Worm (Caenorhabditis elegans) whole organism, young adult: Measurements from ENCODE around the gene C30G12.1.
A peak's percentile ranks its signal among the peaks of the same experiment; 100 is the strongest.

ENCODE experiments used
- C06A6.2 ChIP-seq: fragments of 200-800 bp; sonication (Bioruptor generic); conservative IDR thresholded peaks from 2 replicates; pipeline ENCODE4 v1.3.6; 2022; ENCODE audit warnings: missing genetic modification characterization, missing compliant biosample characterization
- F22D6.2 ChIP-seq: sonication (generic microtip); optimal IDR thresholded peaks from 2 replicates; lab custom pipeline; 2016; ENCODE audit warnings: mild to moderate bottlenecking, missing genetic modification characterization, missing compliant biosample characterization
- F49E8.2 ChIP-seq: sonication (generic microtip); optimal IDR thresholded peaks from 3 replicates; lab custom pipeline; 2017; ENCODE audit warnings: missing genetic modification characterization, mild to moderate bottlenecking, missing compliant biosample characterization, antibody characterized with exemption, moderate library complexity; ENCODE audit not compliant: insufficient read depth
- F55B11.4 ChIP-seq: sonication (generic microtip); optimal IDR thresholded peaks from 2 replicates; lab custom pipeline; 2016; ENCODE audit warnings: missing compliant biosample characterization, missing genetic modification characterization, borderline replicate concordance; ENCODE audit not compliant: insufficient read depth
- F57A8.1 ChIP-seq: fragments of 200-800 bp; sonication (Bioruptor generic); optimal IDR thresholded peaks from 2 replicates; lab custom pipeline; 2018; ENCODE audit warnings: mild to moderate bottlenecking, missing genetic modification characterization, moderate library complexity, missing compliant biosample characterization
- F57C9.4 ChIP-seq: sonication (generic microtip); optimal IDR thresholded peaks from 2 replicates; lab custom pipeline; 2017; ENCODE audit warnings: mild to moderate bottlenecking, missing genetic modification characterization, missing compliant biosample characterization
- K12H6.12 ChIP-seq: fragments of 200-800 bp; sonication (Bioruptor generic); optimal IDR thresholded peaks from 2 replicates; lab custom pipeline; 2018; ENCODE audit warnings: mild to moderate bottlenecking, missing genetic modification characterization, missing compliant biosample characterization
- Y53G8AR.9 ChIP-seq: fragments of 200-800 bp; sonication (Bioruptor generic); conservative IDR thresholded peaks from 2 replicates; pipeline ENCODE4 v1.3.6; 2022; ENCODE audit warnings: missing genetic modification reagents, missing genetic modification characterization, missing compliant biosample characterization
- Y67H2A.10 ChIP-seq: fragments of 200-800 bp; sonication (Bioruptor generic); conservative IDR thresholded peaks from 2 replicates; pipeline ENCODE4 v1.3.6; 2022; ENCODE audit warnings: missing genetic modification reagents, missing genetic modification characterization, missing compliant biosample characterization
- atf-7 ChIP-seq: sonication (generic microtip); optimal IDR thresholded peaks from 2 replicates; lab custom pipeline; 2017; ENCODE audit warnings: mild to moderate bottlenecking, missing genetic modification characterization, missing compliant biosample characterization
- attf-5 ChIP-seq: fragments of 200-800 bp; sonication (Bioruptor generic); optimal IDR thresholded peaks from 2 replicates; lab custom pipeline; 2018; ENCODE audit warnings: mild to moderate bottlenecking, missing genetic modification characterization, missing compliant biosample characterization
- ccch-3 ChIP-seq: fragments of 200-800 bp; sonication (Bioruptor generic); optimal IDR thresholded peaks from 2 replicates; lab custom pipeline; 2018; ENCODE audit warnings: mild to moderate bottlenecking, missing genetic modification characterization, missing compliant biosample characterization
- ceh-27 ChIP-seq: fragments of 200-800 bp; sonication (Bioruptor generic); optimal IDR thresholded peaks from 2 replicates; lab custom pipeline; 2018; ENCODE audit warnings: mild to moderate bottlenecking, missing genetic modification characterization, moderate library complexity, missing compliant biosample characterization
- ceh-40 ChIP-seq: fragments of 200-800 bp; sonication (Bioruptor generic); IDR thresholded peaks from 2 replicates; pipeline ENCODE4 v1.3.6; 2022; ENCODE audit warnings: missing genetic modification characterization, missing compliant biosample characterization
- ceh-58 ChIP-seq: fragments of 200-800 bp; sonication (Bioruptor generic); IDR thresholded peaks from 2 replicates; pipeline ENCODE4 v1.3.6; 2022; ENCODE audit warnings: missing genetic modification characterization, missing compliant biosample characterization
- ceh-91 ChIP-seq: fragments of 200-800 bp; sonication (Bioruptor generic); IDR thresholded peaks from 2 replicates; pipeline ENCODE4 v1.3.6; 2022; ENCODE audit warnings: missing genetic modification reagents, missing genetic modification characterization, missing compliant biosample characterization
- die-1 ChIP-seq: sonication (generic microtip); optimal IDR thresholded peaks from 2 replicates; lab custom pipeline; 2016; ENCODE audit warnings: missing genotype, mild to moderate bottlenecking, missing genetic modification characterization, missing compliant biosample characterization
- ets-4 ChIP-seq: fragments of 200-800 bp; sonication (Bioruptor generic); optimal IDR thresholded peaks from 2 replicates; lab custom pipeline; 2018; ENCODE audit warnings: mild to moderate bottlenecking, missing genetic modification characterization, missing compliant biosample characterization
- gei-17 ChIP-seq: fragments of 200-800 bp; sonication (Bioruptor generic); optimal IDR thresholded peaks from 2 replicates; lab custom pipeline; 2018; ENCODE audit warnings: mild to moderate bottlenecking, missing genetic modification characterization, missing compliant biosample characterization
- hrde-1 ChIP-seq: sonication (generic microtip); optimal IDR thresholded peaks from 2 replicates; lab custom pipeline; 2016; ENCODE audit warnings: missing genetic modification characterization, mild to moderate bottlenecking, missing compliant biosample characterization, moderate library complexity, missing genotype, missing genetic modification reagents, borderline replicate concordance
- let-607 ChIP-seq, 2 experiments: fragments of 200-800 bp in 1 of 2; sonication (Bioruptor generic) in 1 of 2; sonication (generic microtip) in 1 of 2; optimal IDR thresholded peaks; 2 replicates each; lab custom pipeline; 2016 to 2018; ENCODE audit warnings: mild to moderate bottlenecking in 2 of 2, missing compliant biosample characterization in 2 of 2, missing genetic modification characterization in 2 of 2, moderate library complexity in 2 of 2, missing genotype in 1 of 2
- lin-40 ChIP-seq: sonication (generic microtip); optimal IDR thresholded peaks from 2 replicates; lab custom pipeline; 2016; ENCODE audit warnings: missing genetic modification characterization, mild to moderate bottlenecking, missing compliant biosample characterization, missing genotype, missing genetic modification reagents
- lin-54 ChIP-seq: fragments of 200-800 bp; sonication (Bioruptor generic); optimal IDR thresholded peaks from 2 replicates; lab custom pipeline; 2018; ENCODE audit warnings: mild to moderate bottlenecking, missing genetic modification characterization, missing compliant biosample characterization
- lsy-27 ChIP-seq: sonication (generic microtip); optimal IDR thresholded peaks from 2 replicates; lab custom pipeline; 2017; ENCODE audit warnings: missing genetic modification characterization, mild to moderate bottlenecking, missing compliant biosample characterization, antibody characterized with exemption, missing genotype, borderline replicate concordance; ENCODE audit not compliant: insufficient read depth
- nhr-80 ChIP-seq: sonication (generic microtip); optimal IDR thresholded peaks from 2 replicates; lab custom pipeline; 2016; ENCODE audit warnings: missing genetic modification characterization, missing compliant biosample characterization
- nhr-90 ChIP-seq: sonication (generic microtip); optimal IDR thresholded peaks from 2 replicates; lab custom pipeline; 2016; ENCODE audit warnings: missing genotype, mild to moderate bottlenecking, missing genetic modification characterization, missing compliant biosample characterization
- pha-4 ChIP-seq: fragments of 150-350 bp; sonication (generic microtip); optimal IDR thresholded peaks from 2 replicates; lab custom pipeline; 2014; ENCODE audit warnings: missing biosample characterization, missing genetic modification reagents, missing genetic modification characterization
- rcor-1 ChIP-seq: fragments of 200-800 bp; sonication (Bioruptor generic); IDR thresholded peaks from 2 replicates; pipeline ENCODE4 v1.3.6; 2022; ENCODE audit warnings: missing genetic modification reagents, missing genetic modification characterization, missing compliant biosample characterization
- repo-1 ChIP-seq: sonication (generic microtip); optimal IDR thresholded peaks from 2 replicates; lab custom pipeline; 2017; ENCODE audit warnings: mild to moderate bottlenecking, missing genetic modification characterization, missing compliant biosample characterization
- rpc-1 ChIP-seq, 2 experiments: fragments of 150-350 bp in 1 of 2; sonication (generic microtip) in 1 of 2; optimal IDR thresholded peaks; 2 replicates each; lab custom pipeline; 2014 to 2018; ENCODE audit warnings: missing biosample characterization in 1 of 2, missing genetic modification characterization in 1 of 2, missing genetic modification reagents in 1 of 2, missing genotype in 1 of 2
- sdz-38 ChIP-seq: sonication (generic microtip); optimal IDR thresholded peaks from 2 replicates; lab custom pipeline; 2016; ENCODE audit warnings: missing genotype, missing genetic modification characterization, missing compliant biosample characterization
- snpc-1.1 ChIP-seq: sonication (generic microtip); optimal IDR thresholded peaks from 2 replicates; lab custom pipeline; 2017; ENCODE audit warnings: missing genetic modification characterization, mild to moderate bottlenecking, missing compliant biosample characterization, antibody characterized with exemption, moderate library complexity, missing genotype, missing genetic modification reagents; ENCODE audit not compliant: insufficient read depth
- somi-1 ChIP-seq: fragments of 200-800 bp; sonication (Bioruptor generic); optimal IDR thresholded peaks from 2 replicates; lab custom pipeline; 2018; ENCODE audit warnings: mild to moderate bottlenecking, missing genetic modification characterization, missing compliant biosample characterization
- sptf-2 ChIP-seq: fragments of 200-800 bp; sonication (Bioruptor generic); optimal IDR thresholded peaks from 2 replicates; lab custom pipeline; 2018; ENCODE audit warnings: mild to moderate bottlenecking, missing genetic modification characterization, missing compliant biosample characterization
- unc-130 ChIP-seq: sonication (generic microtip); optimal IDR thresholded peaks from 2 replicates; lab custom pipeline; 2016; ENCODE audit warnings: missing genetic modification reagents, missing genetic modification characterization, missing compliant biosample characterization
- unc-62 ChIP-seq: fragments of 150-350 bp; optimal IDR thresholded peaks from 2 replicates; lab custom pipeline; 2014; ENCODE audit warnings: missing biosample characterization, missing genetic modification reagents, missing genetic modification characterization
- ztf-22 ChIP-seq: fragments of 200-800 bp; sonication (Bioruptor generic); optimal IDR thresholded peaks from 2 replicates; lab custom pipeline; 2018; ENCODE audit warnings: mild to moderate bottlenecking, missing genetic modification characterization, moderate library complexity, missing compliant biosample characterization
- ztf-26 ChIP-seq: sonication (generic microtip); optimal IDR thresholded peaks from 2 replicates; lab custom pipeline; 2017; ENCODE audit warnings: missing genetic modification characterization, missing compliant biosample characterization
- ztf-6 ChIP-seq: fragments of 200-800 bp; sonication (Bioruptor generic); IDR thresholded peaks from 2 replicates; pipeline ENCODE4 v1.3.6; 2022; ENCODE audit warnings: missing genetic modification reagents, missing genetic modification characterization, missing compliant biosample characterization

C30G12.1 gene

DNA sequence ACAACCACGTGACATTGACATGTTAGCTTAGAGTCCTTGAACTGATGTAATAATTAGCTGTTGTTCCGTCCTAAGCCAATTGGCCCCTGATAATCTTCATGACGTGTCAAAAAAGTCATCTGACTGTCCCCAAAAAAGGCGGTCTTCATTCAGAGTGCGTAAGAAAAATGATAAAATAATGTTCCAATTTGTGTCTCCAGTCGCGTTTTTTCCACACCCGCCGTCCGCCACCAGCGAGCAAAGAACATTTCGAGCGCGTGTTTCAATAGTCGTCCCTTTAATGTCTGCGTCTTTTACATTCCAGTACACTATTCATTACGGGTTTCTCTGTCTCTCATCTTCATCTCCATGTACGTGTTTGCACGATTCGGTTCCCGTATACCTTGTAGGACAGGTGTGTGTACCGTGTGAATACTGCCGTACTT lies 38.3 kb downstream of the C30G12.1 start (continued):
- TF ChIP-seq ceh-27 (GFP tag; lab: Kevin White, UChicago): no peak
- no peak for TF ChIP-seq snpc-1.1 (tag; lab: Kevin White, UChicago)
- TF ChIP-seq C06A6.2 (GFP tag; lab: Robert Waterston, UW): peak; percentile 76
- no peak for TF ChIP-seq lsy-27 (tag; lab: Kevin White, UChicago)
- no peak for TF ChIP-seq ceh-58 (GFP tag; lab: Robert Waterston, UW)
- peak; percentile 8 for TF ChIP-seq ets-4 (GFP tag; lab: Kevin White, UChicago)
- no peak for TF ChIP-seq ztf-6 (GFP tag; lab: Robert Waterston, UW)
- no peak for TF ChIP-seq sptf-2 (GFP tag; lab: Kevin White, UChicago)
- TF ChIP-seq die-1: peak; percentile 66
- TF ChIP-seq ceh-91 (GFP tag; lab: Robert Waterston, UW): no peak
- no peak for TF ChIP-seq F57A8.1
- peak; percentile 49 for TF ChIP-seq unc-62 (GFP tag; lab: Kevin White, UChicago)
- peak; percentile 74 for TF ChIP-seq K12H6.12 (tag; lab: Kevin White, UChicago)
- TF ChIP-seq F55B11.4: no peak
- TF ChIP-seq ztf-26 (tag; lab: Kevin White, UChicago): peak; percentile 95
- no peak for TF ChIP-seq F49E8.2 (tag; lab: Kevin White, UChicago)
- TF ChIP-seq let-607 (tag; optimal IDR thresholded peaks at IDR 0.05; lab: Kevin White, UChicago): peak; percentile 42 to 60
- TF ChIP-seq rpc-1 (optimal IDR thresholded peaks at IDR 0.05; lab: Kevin White, UChicago): no peak
- TF ChIP-seq rpc-1 (tag; optimal IDR thresholded peaks at IDR 0.05; lab: Kevin White, UChicago): no peak
- no peak for TF ChIP-seq Y67H2A.10
- peak; percentile 49 for TF ChIP-seq pha-4
- TF ChIP-seq ztf-22 (GFP tag; lab: Kevin White, UChicago): peak; percentile 64
- no peak; the same call in 1 of the 2 replicates for TF ChIP-seq rcor-1 (GFP tag; lab: Robert Waterston, UW)
- TF ChIP-seq unc-130 (GFP tag; lab: Kevin White, UChicago): no peak
- TF ChIP-seq ccch-3 (GFP tag; lab: Kevin White, UChicago): no peak
- no peak for TF ChIP-seq gei-17 (GFP tag; lab: Kevin White, UChicago)
- no peak for TF ChIP-seq lin-54 (GFP tag; lab: Kevin White, UChicago)
- TF ChIP-seq F22D6.2 (tag; lab: Kevin White, UChicago): peak; percentile 86
- TF ChIP-seq atf-7: peak; percentile 86
- no peak for TF ChIP-seq repo-1 (tag; lab: Kevin White, UChicago)
- no peak for TF ChIP-seq ceh-40 (GFP tag; lab: Robert Waterston, UW)
- no peak for TF ChIP-seq sdz-38 (tag; lab: Kevin White, UChicago)
- TF ChIP-seq Y53G8AR.9 (GFP tag; lab: Robert Waterston, UW): no peak
- TF ChIP-seq hrde-1 (tag; lab: Kevin White, UChicago): no peak
- peak; percentile 87 for TF ChIP-seq lin-40
- TF ChIP-seq nhr-80: peak; percentile 96
- peak; percentile 75 for TF ChIP-seq attf-5 (GFP tag; lab: Kevin White, UChicago)
- no peak for TF ChIP-seq F57C9.4 (tag; lab: Kevin White, UChicago)

DNA sequence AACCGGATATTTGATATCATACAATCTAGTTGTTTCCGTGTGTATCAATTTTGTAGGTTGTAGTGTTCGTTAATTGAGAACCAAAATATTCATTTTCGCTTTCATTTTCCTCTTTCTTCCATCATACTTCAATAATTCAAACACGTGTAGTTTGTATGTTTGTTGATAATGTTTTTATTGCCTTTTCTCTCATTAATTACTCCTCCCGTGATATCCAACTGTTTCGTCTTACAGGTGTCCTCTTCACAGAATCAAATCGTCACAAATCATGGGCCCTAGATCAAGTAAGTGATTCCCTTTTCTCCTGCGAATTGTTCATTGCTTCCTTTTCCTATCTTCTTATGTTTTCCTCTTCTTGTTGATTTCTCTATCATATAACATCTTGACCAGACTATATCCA lies 39.9 kb downstream of the C30G12.1 start, which contains the start of gene nhr-21:
TSS of gene nhr-21 (plus strand) at position 235 of the 400 bp plus-strand sequence.
- TF ChIP-seq somi-1 (GFP tag; lab: Kevin White, UChicago): peak; percentile 9
- no peak for TF ChIP-seq lsy-27 (tag; lab: Kevin White, UChicago)
- TF ChIP-seq nhr-90 (tag; lab: Kevin White, UChicago): no peak
